Worm (Caenorhabditis elegans): ENCODE data around the gene F10E7.5.
A peak's percentile ranks its signal among the peaks of the same experiment; 100 is the strongest.

The F10E7.5 gene

DNA sequence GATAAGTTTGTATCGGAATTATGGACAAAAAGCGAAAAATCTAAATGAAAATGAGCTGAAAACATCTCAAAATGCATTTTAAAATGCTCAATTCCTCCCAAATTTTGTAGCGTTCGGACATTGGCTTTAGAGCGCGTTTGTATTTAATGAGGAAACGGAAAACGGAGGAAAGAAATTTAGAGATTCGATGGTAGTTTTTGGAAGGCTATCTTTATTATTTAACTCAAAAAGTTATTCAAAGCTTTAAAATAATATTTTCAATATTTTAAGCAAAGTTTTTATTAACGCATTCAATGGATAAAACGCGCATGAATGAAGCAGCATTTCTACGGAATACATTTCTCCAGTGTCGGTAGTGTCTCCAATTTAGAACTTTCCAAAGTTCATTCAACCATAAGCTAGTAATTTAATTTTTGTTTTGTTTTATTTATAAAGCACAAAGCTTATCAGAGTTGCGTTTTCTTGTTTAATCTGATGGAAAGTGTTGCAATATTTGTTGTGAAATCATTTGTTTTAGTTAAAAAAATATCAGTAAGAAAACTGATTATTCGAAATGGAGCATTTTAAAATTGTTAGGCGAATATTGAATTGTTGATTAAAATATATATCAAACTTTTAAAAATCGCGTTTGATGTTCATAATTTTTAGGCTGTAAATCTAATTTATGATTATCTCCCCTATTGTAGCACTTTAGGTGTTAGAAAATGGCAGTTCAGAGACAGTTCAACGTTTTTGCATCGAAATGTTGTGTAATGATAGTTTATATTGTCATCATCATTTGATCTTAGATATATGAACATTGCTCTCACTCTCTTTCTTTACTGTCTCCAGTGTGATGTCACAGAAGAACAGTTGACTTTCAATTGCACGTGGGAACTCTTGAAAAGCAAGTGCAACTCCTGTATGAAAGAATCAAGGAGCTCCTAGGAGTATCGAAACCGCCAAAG, 38.9 kb upstream of the F10E7.5 start (continued):
- TF ChIP-seq D2030.7 (GFP tag; IDR thresholded peaks at IDR 0.05) (no peak), snpc-1.3 (tag; optimal IDR thresholded peaks at IDR 0.05; ENCODE audit: insufficient read depth) (peak; percentile 21), hmg-20 (GFP tag; IDR thresholded peaks at IDR 0.05) (no peak), chd-7 (tag; optimal IDR thresholded peaks at IDR 0.05) (peak; percentile 11), lin-35 (GFP tag; optimal IDR thresholded peaks at IDR 0.05) (peak in 1 of 3 experiments; percentile 28), mes-4 (tag; optimal IDR thresholded peaks at IDR 0.05) (no peak), nfya-1 (tag; optimal IDR thresholded peaks at IDR 0.05; ENCODE audit: borderline replicate concordance, insufficient read depth) (no peak), T26A5.8 (tag; optimal IDR thresholded peaks at IDR 0.05) (no peak), dox-1 (GFP tag; IDR thresholded peaks at IDR 0.05) (no peak), unc-62 (GFP tag; optimal IDR thresholded peaks at IDR 0.05) (no peak), aptf-3 (GFP tag; IDR thresholded peaks at IDR 0.05) (no peak), ets-4 (GFP tag; optimal IDR thresholded peaks at IDR 0.05) (no peak), F33H1.4 (GFP tag; IDR thresholded peaks at IDR 0.05) (no peak), mxl-1 (tag; optimal IDR thresholded peaks at IDR 0.05) (no peak), ceh-91 (GFP tag; IDR thresholded peaks at IDR 0.05) (no peak), lir-1 (GFP tag; conservative IDR thresholded peaks at IDR 0.05) (no peak), hmg-1.2 (GFP tag; IDR thresholded peaks at IDR 0.05) (no peak), T07F8.4 (tag; optimal IDR thresholded peaks at IDR 0.05) (no peak), lag-1 (GFP tag; IDR thresholded peaks at IDR 0.05) (no peak), nhr-90 (tag; optimal IDR thresholded peaks at IDR 0.05) (no peak), K11D2.4 (GFP tag; IDR thresholded peaks at IDR 0.05) (no peak), B0336.3 (GFP tag; IDR thresholded peaks at IDR 0.05) (no peak), F57A8.1 (GFP tag; optimal IDR thresholded peaks at IDR 0.05) (no peak), K12H6.12 (tag; optimal IDR thresholded peaks at IDR 0.05) (peak; percentile 56), B0019.2 (GFP tag; conservative IDR thresholded peaks at IDR 0.05) (no peak), let-526 (GFP tag; IDR thresholded peaks at IDR 0.05) (no peak), F49E8.2 (tag; optimal IDR thresholded peaks at IDR 0.05; ENCODE audit: insufficient read depth) (no peak), attf-3 (GFP tag; conservative IDR thresholded peaks at IDR 0.05) (peak; percentile 46; the same call in 1 of the 2 replicates), lin-54 (GFP tag; optimal IDR thresholded peaks at IDR 0.05) (peak; percentile 18), Y95B8A.8 (GFP tag; IDR thresholded peaks at IDR 0.05) (no peak), repo-1 (tag; optimal IDR thresholded peaks at IDR 0.05) (no peak), lin-26 (GFP tag; IDR thresholded peaks at IDR 0.05) (no peak), ceh-58 (GFP tag; IDR thresholded peaks at IDR 0.05) (no peak), ztf-18 (tag; optimal IDR thresholded peaks at IDR 0.05) (no peak), dpl-1 (GFP tag; optimal IDR thresholded peaks at IDR 0.05) (no peak), sptf-2 (GFP tag; optimal IDR thresholded peaks at IDR 0.05) (no peak), hrde-1 (tag; optimal IDR thresholded peaks at IDR 0.05; ENCODE audit: borderline replicate concordance) (no peak), rec-8 (tag; optimal IDR thresholded peaks at IDR 0.05) (no peak), hlh-12 (tag; optimal IDR thresholded peaks at IDR 0.05) (no peak), madf-8 (GFP tag; conservative IDR thresholded peaks at IDR 0.05) (no peak), let-607 (tag; optimal IDR thresholded peaks at IDR 0.05) (peak in 1 of 2 experiments; percentile 40)

Measured in whole organism, young adult.